Worm (Caenorhabditis elegans): ENCODE results near the gene cng-3.

The cng-3 gene

ce11 chrIV:9525682-9526416 is 45.0 kb upstream of the cng-3 start, which contains the start of gene elo-1 (continued):
- TF ChIP-seq madf-5 (GFP tag; IDR thresholded peaks at IDR 0.05): no peak
- TF ChIP-seq vab-7 (GFP tag; IDR thresholded peaks at IDR 0.05): no peak
- no peak for TF ChIP-seq mxl-2 (GFP tag; conservative IDR thresholded peaks at IDR 0.05)
- TF ChIP-seq lin-29 (GFP tag; IDR thresholded peaks at IDR 0.05): no peak
- TF ChIP-seq hif-1 (tag; optimal IDR thresholded peaks at IDR 0.05): no peak
- no peak for TF ChIP-seq aly-2 (tag; optimal IDR thresholded peaks at IDR 0.05)
- no peak for TF ChIP-seq Y105C5A.15 (GFP tag; IDR thresholded peaks at IDR 0.05)
- TF ChIP-seq fos-1 (tag; optimal IDR thresholded peaks at IDR 0.05): no peak
- no peak for TF ChIP-seq F37D6.2 (tag; optimal IDR thresholded peaks at IDR 0.05)
- no peak for TF ChIP-seq tag-97 (GFP tag; IDR thresholded peaks at IDR 0.05)
- TF ChIP-seq nhr-25 (tag; optimal IDR thresholded peaks at IDR 0.05; ENCODE audit: borderline replicate concordance, insufficient read depth): peak; percentile 11
- no peak for TF ChIP-seq ztf-7 (tag; optimal IDR thresholded peaks at IDR 0.05)
- no peak for TF ChIP-seq D1046.2 (GFP tag; IDR thresholded peaks at IDR 0.05)
- no peak for TF ChIP-seq nhr-237 (tag; optimal IDR thresholded peaks at IDR 0.05)
- peak; percentile 83 for TF ChIP-seq nhr-28 (tag; optimal IDR thresholded peaks at IDR 0.05)
- TF ChIP-seq spr-1 (tag; optimal IDR thresholded peaks at IDR 0.05): no peak
- TF ChIP-seq nhr-48 (tag; optimal IDR thresholded peaks at IDR 0.05): peak; percentile 63
- TF ChIP-seq ceh-20 (GFP tag; IDR thresholded peaks at IDR 0.05): no peak
- no peak for TF ChIP-seq spr-3 (GFP tag; optimal IDR thresholded peaks at IDR 0.05)
- TF ChIP-seq saeg-2 (GFP tag; IDR thresholded peaks at IDR 0.05): 0 out of 2 replicates have a peak, but pooled peaks have one; percentile 43
- 0 out of 2 replicates have a peak, but pooled peaks have one; percentile 42 for TF ChIP-seq hmg-1.1 (GFP tag; IDR thresholded peaks at IDR 0.05)
- TF ChIP-seq lir-3 (tag; optimal IDR thresholded peaks at IDR 0.05): no peak
- no peak for TF ChIP-seq duxl-1 (tag; optimal IDR thresholded peaks at IDR 0.05; ENCODE audit: poor library complexity)
- TF ChIP-seq zag-1 (tag; optimal IDR thresholded peaks at IDR 0.05): no peak
- no peak for TF ChIP-seq set-16 (GFP tag; IDR thresholded peaks at IDR 0.05)
- TF ChIP-seq mdl-1 (tag; optimal IDR thresholded peaks at IDR 0.05): peak in 1 of 2 experiments; percentile 38
- peak; percentile 31 for TF ChIP-seq hlh-30 (tag; optimal IDR thresholded peaks at IDR 0.05; ENCODE audit: insufficient read depth)
- no peak for TF ChIP-seq ama-1 (optimal IDR thresholded peaks at IDR 0.05)
- no peak for TF ChIP-seq ceh-28 (tag; optimal IDR thresholded peaks at IDR 0.05)
- peak; percentile 82 for TF ChIP-seq dmd-6 (GFP tag; IDR thresholded peaks at IDR 0.05)
- TF ChIP-seq F10B5.3 (tag; optimal IDR thresholded peaks at IDR 0.05): no peak
- no peak for TF ChIP-seq zip-2 (tag; optimal IDR thresholded peaks at IDR 0.05)
- TF ChIP-seq nhr-76 (tag; optimal IDR thresholded peaks at IDR 0.05): no peak
- no peak for TF ChIP-seq lin-1 (GFP tag; IDR thresholded peaks at IDR 0.05)
- TF ChIP-seq gei-8 (GFP tag; optimal IDR thresholded peaks at IDR 0.05): no peak
- TF ChIP-seq aha-1 (tag): no peak

ce11 chrIV:9524849-9525460 is 44.1 kb upstream of the cng-3 start, which contains the start of gene ndua-5:
ndua-5 (minus strand) TSS chrIV:9524899.
- TF ChIP-seq dpl-1 (GFP tag; optimal IDR thresholded peaks at IDR 0.05) (peak; percentile 88), daf-12 (tag; optimal IDR thresholded peaks at IDR 0.05) (no peak), T20F7.1 (GFP tag; optimal IDR thresholded peaks at IDR 0.05) (peak; percentile 96), cey-2 (tag; optimal IDR thresholded peaks at IDR 0.05; ENCODE audit: borderline replicate concordance, insufficient read depth) (no peak), hmg-1.1 (GFP tag; IDR thresholded peaks at IDR 0.05) (peak; percentile 38; the same call in 1 of the 2 replicates), zag-1 (tag; optimal IDR thresholded peaks at IDR 0.05) (no peak), vab-7 (GFP tag; IDR thresholded peaks at IDR 0.05) (no peak), ceh-20 (GFP tag; IDR thresholded peaks at IDR 0.05) (no peak), aly-2 (tag; optimal IDR thresholded peaks at IDR 0.05) (no peak), nhr-11 (tag; optimal IDR thresholded peaks at IDR 0.05) (no peak), tag-97 (GFP tag; IDR thresholded peaks at IDR 0.05) (no peak), nhr-77 (tag; optimal IDR thresholded peaks at IDR 0.05) (no peak), Y5F2A.4 (GFP tag; optimal IDR thresholded peaks at IDR 0.05) (no peak), T26A8.4 (GFP tag; IDR thresholded peaks at IDR 0.05) (no peak), rbr-2 (tag; optimal IDR thresholded peaks at IDR 0.05) (no peak), nhr-76 (tag; optimal IDR thresholded peaks at IDR 0.05) (no peak), lin-29 (GFP tag; IDR thresholded peaks at IDR 0.05) (no peak), ceh-62 (tag; optimal IDR thresholded peaks at IDR 0.05) (no peak), snpc-4 (tag; optimal IDR thresholded peaks at IDR 0.05) (no peak), spr-1 (tag; optimal IDR thresholded peaks at IDR 0.05) (no peak), dmd-8 (GFP tag; IDR thresholded peaks at IDR 0.05) (no peak), dve-1 (tag; optimal IDR thresholded peaks at IDR 0.05; ENCODE audit: insufficient read depth) (peak; percentile 34), mdl-1 (tag; optimal IDR thresholded peaks at IDR 0.05) (no peak)
